Fruit fly (Drosophila melanogaster): ENCODE measurements around the gene Fur1.

Fur1 gene

DNA sequence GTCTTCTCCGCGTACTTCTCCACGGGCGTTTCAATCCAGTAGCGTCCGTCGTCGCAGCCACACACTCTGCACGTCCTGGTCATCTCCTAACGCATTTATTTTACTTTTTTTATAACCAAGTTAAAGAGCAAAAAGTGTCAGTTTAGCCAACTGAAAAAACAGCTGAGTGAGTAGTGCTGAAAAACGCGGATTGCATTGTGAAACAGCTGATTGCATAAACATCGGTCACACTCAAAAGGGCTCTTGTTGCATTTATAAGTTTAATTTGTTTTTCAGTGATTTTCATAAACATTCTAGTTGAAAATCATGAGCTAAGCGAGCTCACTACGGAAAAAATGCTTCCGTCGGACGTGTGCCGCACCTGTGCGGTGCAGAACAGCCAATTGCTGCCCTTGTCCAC is 137.8 kb downstream of the Fur1 start, which contains the start of the genes CG10669 and CG11902 (continued):
- 0 out of 3 replicates have a peak, but pooled peaks have one; percentile 9 for TF ChIP-seq ci (GFP tag; IDR thresholded peaks at IDR 0.05)
- peak; percentile 86 to 98 for TF ChIP-seq crp (GFP tag; optimal IDR thresholded peaks at IDR 0.05)
- TF ChIP-seq CG30431 (GFP tag; optimal IDR thresholded peaks at IDR 0.05), result no peak
- no peak for TF ChIP-seq trh (GFP tag; optimal IDR thresholded peaks at IDR 0.05)
- TF ChIP-seq zf30C (GFP tag; optimal IDR thresholded peaks at IDR 0.05), result no peak
- TF ChIP-seq Elba2 (GFP tag; optimal IDR thresholded peaks at IDR 0.05), result peak; percentile 18
- no peak for TF ChIP-seq CG4328 (GFP tag; optimal IDR thresholded peaks at IDR 0.05)
- TF ChIP-seq ab (GFP tag; optimal IDR thresholded peaks at IDR 0.05), result no peak
- no peak for TF ChIP-seq sob (GFP tag; IDR thresholded peaks at IDR 0.05)
- no peak for TF ChIP-seq CG4404 (GFP tag; IDR thresholded peaks at IDR 0.05)
- no peak for TF ChIP-seq twi (tag; optimal IDR thresholded peaks at IDR 0.05)
- TF ChIP-seq CG18011 (GFP tag; optimal IDR thresholded peaks at IDR 0.05), result no peak
- peak; percentile 41; the same call in 1 of the 2 replicates for TF ChIP-seq sna (GFP tag; IDR thresholded peaks at IDR 0.05; ENCODE audit: partially characterized antibody)
- TF ChIP-seq cas (GFP tag; IDR thresholded peaks at IDR 0.05), result no peak
- TF ChIP-seq CG9932 (GFP tag; IDR thresholded peaks at IDR 0.05), result no peak
- TF ChIP-seq Abd-B (GFP tag; optimal IDR thresholded peaks at IDR 0.05), result no peak
- no peak for TF ChIP-seq CG15514 (GFP tag; optimal IDR thresholded peaks at IDR 0.05)
- TF ChIP-seq CG17912 (GFP tag; optimal IDR thresholded peaks at IDR 0.05), result no peak
- TF ChIP-seq Rfx (GFP tag; IDR thresholded peaks at IDR 0.05), result no peak
- no peak for TF ChIP-seq Dref (GFP tag; IDR thresholded peaks at IDR 0.05)

DNA sequence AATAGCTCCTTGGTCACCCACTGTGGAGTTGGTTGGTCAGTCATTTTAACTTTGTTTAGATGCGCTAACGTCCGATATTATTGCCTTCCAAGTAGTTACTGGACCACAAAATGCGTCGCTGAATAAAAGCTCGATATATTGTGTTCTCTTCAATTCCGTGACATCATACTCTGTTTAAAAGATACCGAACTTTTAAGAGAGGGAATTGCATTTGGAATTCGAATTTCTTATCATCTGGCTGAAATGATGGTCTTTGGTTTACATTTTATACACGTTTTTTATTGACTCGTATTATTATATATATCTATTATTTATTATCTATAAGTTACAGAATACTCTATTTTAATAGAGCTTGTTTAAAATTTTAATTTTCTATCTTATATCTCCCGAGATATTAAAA is 141.8 kb downstream of the Fur1 start, which contains the start of gene CHKov2:
Gene CHKov2, minus strand, starts transcription at position 101 of the 400 bp plus-strand sequence.
- peak in 1 of 2 experiments; percentile 11 for TF ChIP-seq Trl (optimal IDR thresholded peaks at IDR 0.05)
- TF ChIP-seq Trl (GFP tag; optimal IDR thresholded peaks at IDR 0.05), result no peak
- TF ChIP-seq tx (GFP tag; optimal IDR thresholded peaks at IDR 0.05), result no peak
- peak; percentile 55 for TF ChIP-seq CG3163 (GFP tag; optimal IDR thresholded peaks at IDR 0.05)

DNA sequence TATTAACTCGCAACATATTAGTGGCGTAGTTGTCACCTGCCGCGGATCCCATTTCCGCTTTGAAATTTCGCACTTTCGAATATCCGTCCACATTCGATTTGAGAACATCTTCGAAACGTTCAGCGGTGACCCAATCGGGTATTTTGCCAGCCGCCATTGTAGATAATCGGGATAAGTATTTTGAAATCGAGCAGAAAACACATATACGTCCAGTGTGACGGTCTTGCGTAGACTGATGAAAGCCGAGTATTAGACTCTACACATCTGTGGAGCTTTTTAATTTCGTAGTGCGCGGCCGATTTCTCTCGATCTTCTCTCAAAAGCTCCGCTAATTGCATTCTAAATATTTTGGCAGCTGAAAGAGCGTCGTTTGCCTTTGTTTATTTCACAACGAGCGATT is 143.8 kb downstream of the Fur1 start, which contains the start of gene CHKov1:
Gene CHKov1, minus strand, starts transcription at position 238 of the 400 bp plus-strand sequence.
- TF ChIP-seq CoRest (tag; optimal IDR thresholded peaks at IDR 0.05) (no peak), ara (GFP tag; IDR thresholded peaks at IDR 0.05) (no peak), seq (GFP tag; IDR thresholded peaks at IDR 0.05) (no peak), CG34376 (GFP tag; optimal IDR thresholded peaks at IDR 0.05) (peak; percentile 52), sug (tag; optimal IDR thresholded peaks at IDR 0.05) (no peak), Rx (GFP tag; IDR thresholded peaks at IDR 0.05) (no peak), CG15514 (GFP tag; optimal IDR thresholded peaks at IDR 0.05) (peak; percentile 24), eve (GFP tag; optimal IDR thresholded peaks at IDR 0.05) (no peak), CrebB (tag; optimal IDR thresholded peaks at IDR 0.05) (peak; percentile 26), Dip2 (GFP tag; IDR thresholded peaks at IDR 0.05) (no peak), CG17612 (GFP tag; IDR thresholded peaks at IDR 0.05) (0 out of 2 replicates have a peak, but pooled peaks have one; percentile 17), CG3163 (GFP tag; optimal IDR thresholded peaks at IDR 0.05) (peak; percentile 44), Dref (GFP tag; IDR thresholded peaks at IDR 0.05) (no peak), onecut (GFP tag; IDR thresholded peaks at IDR 0.05) (no peak), CG11723 (GFP tag; optimal IDR thresholded peaks at IDR 0.05) (no peak), tx (GFP tag; optimal IDR thresholded peaks at IDR 0.05) (no peak), CG7987 (GFP tag; optimal IDR thresholded peaks at IDR 0.05) (peak; percentile 6), row (GFP tag; IDR thresholded peaks at IDR 0.05) (0 out of 3 replicates have a peak, but pooled peaks have one; percentile 1), gro (GFP tag; optimal IDR thresholded peaks at IDR 0.05) (peak; percentile 0), CG1233 (GFP tag; optimal IDR thresholded peaks at IDR 0.05) (no peak), CG4707 (GFP tag; optimal IDR thresholded peaks at IDR 0.05) (no peak), CG9817 (tag; optimal IDR thresholded peaks at IDR 0.05) (no peak), exex (tag; optimal IDR thresholded peaks at IDR 0.05) (peak; percentile 41), Trl (optimal IDR thresholded peaks at IDR 0.05) (peak in 1 of 2 experiments; percentile 39), Trl (GFP tag; optimal IDR thresholded peaks at IDR 0.05) (no peak), CG2199 (GFP tag; IDR thresholded peaks at IDR 0.05) (0 out of 3 replicates have a peak, but pooled peaks have one; percentile 10), CG9876 (GFP tag; optimal IDR thresholded peaks at IDR 0.05) (peak; percentile 12), Hr3 (GFP tag; optimal IDR thresholded peaks at IDR 0.05) (no peak), Bgb (GFP tag; IDR thresholded peaks at IDR 0.05; ENCODE audit: partially characterized antibody) (peak; percentile 30; the same call in 1 of the 2 replicates), CG16779 (GFP tag; IDR thresholded peaks at IDR 0.05) (no peak), Bdp1 (GFP tag; optimal IDR thresholded peaks at IDR 0.05) (no peak)
